Fruit fly (Drosophila melanogaster) whole organism, adult: Measurements from ENCODE around the gene CG1812.
A peak's percentile ranks its signal among the peaks of the same experiment; 100 is the strongest.

Experiments
- CG11617 ChIP-seq: fragments of 200-800 bp; sonication (Bioruptor generic); optimal IDR thresholded peaks from 2 replicates; lab custom pipeline; 2017; ENCODE audit warnings: mild to moderate bottlenecking, missing biosample characterization, missing genetic modification reagents, missing genetic modification characterization
- CG12768 ChIP-seq: fragments of 200-800 bp; sonication (Bioruptor generic); optimal IDR thresholded peaks from 2 replicates; lab custom pipeline; 2017; ENCODE audit warnings: missing biosample characterization, missing genetic modification characterization, mild to moderate bottlenecking, moderate library complexity, missing genetic modification reagents
- CG14711 ChIP-seq: fragments of 200-800 bp; sonication (Bioruptor generic); optimal IDR thresholded peaks from 2 replicates; lab custom pipeline; 2018; ENCODE audit warnings: missing biosample characterization, mild to moderate bottlenecking, missing genetic modification characterization, moderate library complexity
- CG1620 ChIP-seq: fragments of 200-800 bp; sonication (Bioruptor generic); optimal IDR thresholded peaks from 2 replicates; lab custom pipeline; 2016; ENCODE audit warnings: missing biosample characterization, missing genetic modification characterization
- CG33017 ChIP-seq: fragments of 200-800 bp; sonication (Bioruptor generic); optimal IDR thresholded peaks from 2 replicates; lab custom pipeline; 2018; ENCODE audit warnings: missing biosample characterization, mild to moderate bottlenecking, missing genetic modification characterization, moderate library complexity
- CG5204 ChIP-seq: fragments of 200-800 bp; sonication (Bioruptor generic); optimal IDR thresholded peaks from 2 replicates; lab custom pipeline; 2016; ENCODE audit warnings: missing biosample characterization, missing genetic modification characterization
- CG7045 ChIP-seq: fragments of 200-800 bp; sonication (Bioruptor generic); optimal IDR thresholded peaks from 2 replicates; lab custom pipeline; 2017; ENCODE audit warnings: missing biosample characterization, mild to moderate bottlenecking, missing genetic modification characterization
- CG7101 ChIP-seq: fragments of 200-800 bp; sonication (Bioruptor generic); optimal IDR thresholded peaks from 2 replicates; lab custom pipeline; 2018; ENCODE audit warnings: missing biosample characterization, mild to moderate bottlenecking, missing genetic modification characterization, moderate library complexity
- Clk ChIP-seq: fragments of 200-800 bp; sonication (Bioruptor generic); optimal IDR thresholded peaks from 2 replicates; lab custom pipeline; 2017; ENCODE audit warnings: missing biosample characterization, missing genetic modification characterization
- Crg-1 ChIP-seq: fragments of 200-800 bp; sonication (Bioruptor generic); optimal IDR thresholded peaks from 2 replicates; lab custom pipeline; 2016; ENCODE audit warnings: missing biosample characterization, missing genetic modification characterization
- Hr96 ChIP-seq: fragments of 200-800 bp; sonication (Bioruptor generic); optimal IDR thresholded peaks from 2 replicates; lab custom pipeline; 2016; ENCODE audit warnings: missing biosample characterization, missing genetic modification characterization
- Mnt ChIP-seq: fragments of 200-800 bp; sonication (Bioruptor generic); optimal IDR thresholded peaks from 2 replicates; lab custom pipeline; 2016; ENCODE audit warnings: missing biosample characterization, mild to moderate bottlenecking, missing genetic modification characterization
- bab1 ChIP-seq: fragments of 200-800 bp; sonication (Bioruptor generic); optimal IDR thresholded peaks from 3 replicates; lab custom pipeline; 2019; ENCODE audit warnings: missing biosample characterization, mild to moderate bottlenecking, missing genetic modification characterization, moderate library complexity
- cic ChIP-seq: fragments of 200-800 bp; sonication (Bioruptor generic); optimal IDR thresholded peaks from 2 replicates; lab custom pipeline; 2017; ENCODE audit warnings: missing biosample characterization, mild to moderate bottlenecking, missing genetic modification characterization, moderate library complexity
- cnc ChIP-seq, 2 experiments: fragments of >200 bp; optimal IDR thresholded peaks; 2 replicates each; lab custom pipeline; 2017
- kay ChIP-seq: fragments of 200-800 bp; sonication (Bioruptor generic); peaks from one replicate; lab custom pipeline; 2016; ENCODE audit warnings: missing biosample characterization, missing genetic modification characterization, borderline replicate concordance
- ovo ChIP-seq: fragments of 200-800 bp; sonication (Bioruptor generic); optimal IDR thresholded peaks from 2 replicates; lab custom pipeline; 2016; ENCODE audit warnings: missing biosample characterization, missing genetic modification characterization
- pad ChIP-seq: fragments of 200-800 bp; sonication (Bioruptor generic); optimal IDR thresholded peaks from 3 replicates; lab custom pipeline; 2017; ENCODE audit warnings: missing biosample characterization, missing genetic modification characterization, mild to moderate bottlenecking, moderate library complexity, missing genetic modification reagents
- tj ChIP-seq: fragments of 200-800 bp; sonication (Bioruptor generic); optimal IDR thresholded peaks from 3 replicates; lab custom pipeline; 2017; ENCODE audit warnings: missing biosample characterization, mild to moderate bottlenecking, missing genetic modification characterization, moderate library complexity
- toe ChIP-seq: fragments of 200-800 bp; sonication (Bioruptor generic); optimal IDR thresholded peaks from 2 replicates; lab custom pipeline; 2016; ENCODE audit warnings: missing biosample characterization, missing genetic modification characterization

Gene CG1812

dm6 chrX:20501040-20501609, 10.2 kb upstream of the CG1812 start:
- TF ChIP-seq Crg-1 (no peak), tj (GFP tag; lab: Kevin White, UChicago) (no peak), pad (GFP tag; lab: Kevin White, UChicago) (no peak), CG7101 (no peak), CG1620 (GFP tag; lab: Kevin White, UChicago) (no peak), CG33017 (no peak), ovo (GFP tag; lab: Kevin White, UChicago) (no peak), CG5204 (GFP tag; lab: Kevin White, UChicago) (no peak), Clk (GFP tag; lab: Kevin White, UChicago) (no peak), toe (GFP tag; lab: Kevin White, UChicago) (no peak)

DNA sequence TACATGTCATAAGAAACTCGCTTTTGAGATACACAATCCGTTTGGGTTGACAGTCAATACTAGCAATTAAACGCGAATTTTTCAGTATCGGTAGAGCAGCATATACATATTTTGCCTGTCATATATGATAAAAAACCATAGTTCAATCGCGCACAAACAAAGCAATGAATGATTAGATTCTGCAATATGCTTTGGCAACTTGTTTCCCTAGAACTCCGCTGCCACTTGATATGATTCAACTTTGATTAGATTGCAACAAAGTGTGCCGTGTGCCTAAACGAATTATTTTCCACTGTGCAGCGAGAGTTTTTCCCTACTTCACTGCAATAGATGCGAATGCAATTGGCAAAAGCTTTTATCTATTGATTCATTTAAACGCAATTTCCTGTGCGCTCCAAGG, 9.7 kb upstream of the CG1812 start:
- no peak for TF ChIP-seq ovo (GFP tag; lab: Kevin White, UChicago)
- no peak for TF ChIP-seq CG14711 (tag; lab: Kevin White, UChicago)
- TF ChIP-seq cnc (optimal IDR thresholded peaks at IDR 0.05; lab: Kevin White, UChicago), result no peak
- no peak for TF ChIP-seq toe (GFP tag; lab: Kevin White, UChicago)
- no peak for TF ChIP-seq bab1 (GFP tag; lab: Kevin White, UChicago)

- TF ChIP-seq CG7045 (GFP tag; lab: Kevin White, UChicago), result no peak
- TF ChIP-seq pad (GFP tag; lab: Kevin White, UChicago), result no peak
- TF ChIP-seq Crg-1, result no peak
- TF ChIP-seq bab1 (GFP tag; lab: Kevin White, UChicago), result no peak
- TF ChIP-seq CG1620 (GFP tag; lab: Kevin White, UChicago), result no peak
- TF ChIP-seq kay (GFP tag; lab: Kevin White, UChicago), result no peak
- no peak for TF ChIP-seq CG11617 (GFP tag; lab: Kevin White, UChicago)
- no peak for TF ChIP-seq Clk (GFP tag; lab: Kevin White, UChicago)
- no peak for TF ChIP-seq CG33017
- no peak for TF ChIP-seq CG14711 (tag; lab: Kevin White, UChicago)
- TF ChIP-seq cnc (optimal IDR thresholded peaks at IDR 0.05; lab: Kevin White, UChicago), result no peak
- no peak for TF ChIP-seq CG12768 (GFP tag; lab: Kevin White, UChicago)
- no peak for TF ChIP-seq CG7101
- no peak for TF ChIP-seq Mnt
Observed at dm6 chrX:20502252-20502651, 9.1 kb upstream of the CG1812 start.

dm6 chrX:20502776-20503503, 8.4 kb upstream of the CG1812 start:
- TF ChIP-seq pad (GFP tag; lab: Kevin White, UChicago) (peak; percentile 29), Hr96 (GFP tag; lab: Kevin White, UChicago) (peak; percentile 51), tj (GFP tag; lab: Kevin White, UChicago) (peak; percentile 12), ovo (GFP tag; lab: Kevin White, UChicago) (no peak), CG7045 (GFP tag; lab: Kevin White, UChicago) (no peak), CG11617 (GFP tag; lab: Kevin White, UChicago) (peak; percentile 44), toe (GFP tag; lab: Kevin White, UChicago) (no peak), CG14711 (tag; lab: Kevin White, UChicago) (peak; percentile 29), CG7101 (peak; percentile 17), Mnt (peak; percentile 44), cic (GFP tag; lab: Kevin White, UChicago) (peak; percentile 21)

dm6 chrX:20503504-20503829, 7.9 kb upstream of the CG1812 start:
- no peak for TF ChIP-seq cnc (optimal IDR thresholded peaks at IDR 0.05; lab: Kevin White, UChicago)
- TF ChIP-seq toe (GFP tag; lab: Kevin White, UChicago), result no peak
- no peak for TF ChIP-seq CG5204 (GFP tag; lab: Kevin White, UChicago)
- TF ChIP-seq Crg-1, result no peak
- no peak for TF ChIP-seq CG7045 (GFP tag; lab: Kevin White, UChicago)
- TF ChIP-seq CG11617 (GFP tag; lab: Kevin White, UChicago), result no peak
- no peak for TF ChIP-seq CG12768 (GFP tag; lab: Kevin White, UChicago)
- TF ChIP-seq ovo (GFP tag; lab: Kevin White, UChicago), result no peak
- TF ChIP-seq CG33017, result no peak

DNA sequence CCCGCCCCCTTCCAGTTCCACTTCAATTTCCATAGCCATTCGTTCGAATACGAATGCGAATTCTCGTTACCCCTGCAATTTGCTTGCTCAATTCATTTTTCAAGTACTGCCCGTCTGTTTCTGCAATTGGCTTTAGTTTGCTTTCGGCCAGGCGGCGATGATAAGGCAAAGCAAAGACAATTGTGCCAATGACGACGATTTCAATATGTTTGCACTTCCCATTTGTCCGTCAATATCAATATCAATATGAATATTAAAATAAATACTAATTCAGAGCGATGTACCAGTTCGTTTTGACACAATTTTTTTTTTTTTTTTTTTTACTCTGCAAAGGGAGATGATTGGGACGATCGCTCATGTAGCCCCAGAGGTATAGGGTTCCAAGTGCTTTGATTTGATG, 5.4 kb upstream of the CG1812 start:
- TF ChIP-seq CG12768 (GFP tag; lab: Kevin White, UChicago) (peak; percentile 2), CG1620 (GFP tag; lab: Kevin White, UChicago) (peak; percentile 76), CG33017 (no peak), tj (GFP tag; lab: Kevin White, UChicago) (peak; percentile 71), kay (GFP tag; lab: Kevin White, UChicago) (peak; percentile 50), CG5204 (GFP tag; lab: Kevin White, UChicago) (no peak), CG11617 (GFP tag; lab: Kevin White, UChicago) (peak; percentile 55), CG7101 (peak; percentile 80), toe (GFP tag; lab: Kevin White, UChicago) (no peak), bab1 (GFP tag; lab: Kevin White, UChicago) (no peak), Mnt (peak; percentile 43), pad (GFP tag; lab: Kevin White, UChicago) (peak; percentile 46), cic (GFP tag; lab: Kevin White, UChicago) (peak; percentile 43), cnc (optimal IDR thresholded peaks at IDR 0.05; lab: Kevin White, UChicago) (no peak), Crg-1 (peak; percentile 83), Hr96 (GFP tag; lab: Kevin White, UChicago) (peak; percentile 23), ovo (GFP tag; lab: Kevin White, UChicago) (peak; percentile 88), CG7045 (GFP tag; lab: Kevin White, UChicago) (peak; percentile 14), Clk (GFP tag; lab: Kevin White, UChicago) (no peak), CG14711 (tag; lab: Kevin White, UChicago) (peak; percentile 51)
